Worm (Caenorhabditis elegans): ENCODE measurements around the gene F40G9.19.

F40G9.19 gene

DNA sequence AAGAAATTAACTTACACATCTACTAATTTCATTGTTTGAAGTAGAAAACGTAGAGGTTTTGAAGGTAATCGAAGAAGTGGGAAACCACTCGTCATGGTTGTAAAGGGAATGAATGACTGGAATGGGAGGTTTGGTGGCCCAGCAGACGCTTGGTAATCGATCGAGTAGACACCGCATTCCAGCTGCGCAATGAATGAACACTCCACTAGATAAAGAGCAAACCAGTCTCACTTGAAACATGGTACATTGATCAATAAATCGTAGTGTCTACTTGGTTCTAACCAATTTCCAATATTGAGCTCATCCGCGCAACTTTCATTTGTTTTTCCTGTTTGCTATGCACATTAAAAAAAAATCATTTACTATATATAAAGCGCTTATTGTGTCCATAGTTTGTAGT is 27.2 kb upstream of the F40G9.19 start, which contains the start of gene fbxb-84:
Gene fbxb-84 (minus strand): TSS at position 101 of the 400 bp plus-strand sequence.
- no peak for TF ChIP-seq aha-1 (tag; optimal IDR thresholded peaks at IDR 0.05)
- TF ChIP-seq nhr-85 (tag) = no peak
- no peak for TF ChIP-seq nhr-84 (tag; optimal IDR thresholded peaks at IDR 0.05)
- no peak for TF ChIP-seq egl-13 (tag; optimal IDR thresholded peaks at IDR 0.05)
- no peak for TF ChIP-seq snpc-4 (tag; optimal IDR thresholded peaks at IDR 0.05)
- TF ChIP-seq dsc-1 (tag; optimal IDR thresholded peaks at IDR 0.05) = no peak
- TF ChIP-seq isw-1 (GFP tag; IDR thresholded peaks at IDR 0.05) = no peak
- no peak for TF ChIP-seq elt-3 (tag; optimal IDR thresholded peaks at IDR 0.05)
- no peak for TF ChIP-seq fkh-8 (tag; optimal IDR thresholded peaks at IDR 0.05)
- TF ChIP-seq nhr-77 (tag; optimal IDR thresholded peaks at IDR 0.05) = no peak
- no peak for TF ChIP-seq xbp-1 (tag; optimal IDR thresholded peaks at IDR 0.05)
- no peak for TF ChIP-seq fkh-4 (tag; optimal IDR thresholded peaks at IDR 0.05; ENCODE audit: borderline replicate concordance)
- TF ChIP-seq ceh-90 (tag; optimal IDR thresholded peaks at IDR 0.05) = no peak
- TF ChIP-seq fkh-10 (GFP tag; optimal IDR thresholded peaks at IDR 0.05) = no peak
- TF ChIP-seq elt-2 (tag; optimal IDR thresholded peaks at IDR 0.05) = no peak

DNA sequence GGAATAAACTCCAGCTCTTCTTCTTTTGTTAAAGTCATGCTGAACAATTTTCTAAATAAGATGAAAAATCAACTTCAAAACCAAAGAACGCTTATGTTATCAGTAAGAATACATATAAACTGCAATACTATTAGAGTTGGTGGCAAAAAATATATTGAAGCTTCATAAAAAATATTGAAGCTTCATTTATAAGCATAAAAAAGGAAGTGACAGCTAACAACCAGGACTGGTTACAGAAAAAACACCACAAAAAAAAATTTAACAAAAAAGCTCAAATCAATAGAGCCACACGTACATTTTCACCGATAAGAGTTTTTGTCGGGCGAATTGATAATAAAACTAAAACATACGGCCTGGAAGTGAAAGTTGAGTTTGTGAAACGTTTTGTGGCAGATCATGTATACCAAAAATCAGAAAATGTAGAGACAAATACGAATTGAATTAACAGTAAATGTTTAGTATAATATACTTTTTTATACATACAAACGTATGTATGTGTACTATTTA is 26.0 kb upstream of the F40G9.19 start, which contains the start of gene sqst-5:
Gene sqst-5 (minus strand): TSS at position 51 of the 507 bp plus-strand sequence.
- TF ChIP-seq hlh-4 (tag; optimal IDR thresholded peaks at IDR 0.05) (no peak), elt-2 (tag; optimal IDR thresholded peaks at IDR 0.05) (peak; percentile 36)

DNA sequence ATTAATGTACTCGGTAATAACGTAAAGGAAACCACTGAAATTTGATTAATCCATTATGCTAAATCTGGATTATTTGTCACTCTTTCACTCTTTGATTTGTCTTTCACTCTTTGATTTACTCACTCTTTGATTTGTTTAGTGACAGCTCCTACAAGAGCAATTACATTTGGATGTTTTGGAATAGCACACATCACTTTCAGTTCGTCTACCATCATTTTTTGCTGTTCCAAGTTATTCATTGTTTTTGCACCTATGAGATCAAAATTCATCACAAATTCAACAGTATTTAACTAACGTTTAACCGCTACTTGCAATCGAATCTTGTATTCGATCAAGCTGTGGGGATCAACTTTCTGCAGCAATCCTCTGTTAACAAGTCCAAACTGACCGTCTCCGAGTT is 24.5 kb upstream of the F40G9.19 start:
- TF ChIP-seq efl-1 (optimal IDR thresholded peaks at IDR 0.05) (no peak), efl-1 (GFP tag; optimal IDR thresholded peaks at IDR 0.05 in 1 of 2) (peak in 1 of 2 experiments; percentile 69), ets-5 (GFP tag; IDR thresholded peaks at IDR 0.05) (no peak), nhr-77 (tag; optimal IDR thresholded peaks at IDR 0.05) (no peak), unc-62 (GFP tag; optimal IDR thresholded peaks at IDR 0.05) (no peak)

ce11 chrIII:151084-151483 is 22.5 kb upstream of the F40G9.19 start:
- TF ChIP-seq elt-3 (tag; optimal IDR thresholded peaks at IDR 0.05) = no peak
- no peak for TF ChIP-seq swsn-7 (tag; optimal IDR thresholded peaks at IDR 0.05)
- no peak for TF ChIP-seq nhr-20 (tag; optimal IDR thresholded peaks at IDR 0.05)
- no peak for TF ChIP-seq nhr-47 (tag; optimal IDR thresholded peaks at IDR 0.05)
- TF ChIP-seq ces-1 (GFP tag; optimal IDR thresholded peaks at IDR 0.05) = no peak
- no peak for TF ChIP-seq ama-1 (optimal IDR thresholded peaks at IDR 0.05)

- TF ChIP-seq mef-2 (tag; optimal IDR thresholded peaks at IDR 0.05) = no peak
- no peak for TF ChIP-seq xbp-1 (tag; optimal IDR thresholded peaks at IDR 0.05)
- TF ChIP-seq nhr-19 (GFP tag; conservative IDR thresholded peaks at IDR 0.05) = peak; percentile 12; the same call in 1 of the 2 replicates
- peak; percentile 67 to 100 (median 95) for TF ChIP-seq elt-3 (tag; optimal IDR thresholded peaks at IDR 0.05)
- TF ChIP-seq Y116A8C.19 (tag; optimal IDR thresholded peaks at IDR 0.05; ENCODE audit: borderline replicate concordance) = no peak
- no peak for TF ChIP-seq lin-14 (GFP tag; optimal IDR thresholded peaks at IDR 0.05)
- TF ChIP-seq jun-1 (tag; optimal IDR thresholded peaks at IDR 0.05) = peak; percentile 93
- peak in 1 of 2 experiments; percentile 62 for TF ChIP-seq lin-35 (GFP tag; optimal IDR thresholded peaks at IDR 0.05)
- TF ChIP-seq pag-3 (tag; optimal IDR thresholded peaks at IDR 0.05; ENCODE audit: borderline replicate concordance, insufficient read depth) = no peak
- TF ChIP-seq aly-2 (tag; optimal IDR thresholded peaks at IDR 0.05) = no peak
- TF ChIP-seq pqm-1 (tag; optimal IDR thresholded peaks at IDR 0.05) = peak; percentile 98
- TF ChIP-seq alr-1 (tag; optimal IDR thresholded peaks at IDR 0.05; ENCODE audit: borderline replicate concordance) = no peak
- no peak for TF ChIP-seq nhr-28 (tag; optimal IDR thresholded peaks at IDR 0.05)
- TF ChIP-seq efl-3 (GFP tag; optimal IDR thresholded peaks at IDR 0.05) = no peak
- no peak for TF ChIP-seq sup-37 (GFP tag; optimal IDR thresholded peaks at IDR 0.05)
- peak; percentile 61 for TF ChIP-seq nhr-90 (tag; optimal IDR thresholded peaks at IDR 0.05; ENCODE audit: poor library complexity)
- no peak for TF ChIP-seq nhr-76 (tag; optimal IDR thresholded peaks at IDR 0.05)
- no peak for TF ChIP-seq mep-1 (tag; optimal IDR thresholded peaks at IDR 0.05)
- no peak for TF ChIP-seq ama-1 (optimal IDR thresholded peaks at IDR 0.05)
- TF ChIP-seq nhr-84 (tag; optimal IDR thresholded peaks at IDR 0.05) = no peak
- no peak for TF ChIP-seq vab-15 (tag; optimal IDR thresholded peaks at IDR 0.05)
- no peak for TF ChIP-seq nhr-12 (tag; optimal IDR thresholded peaks at IDR 0.05)
- TF ChIP-seq ces-1 (GFP tag; optimal IDR thresholded peaks at IDR 0.05) = no peak
- TF ChIP-seq snpc-4 (tag; optimal IDR thresholded peaks at IDR 0.05) = no peak
- TF ChIP-seq nhr-47 (tag; optimal IDR thresholded peaks at IDR 0.05) = no peak
- TF ChIP-seq elt-2 (tag; optimal IDR thresholded peaks at IDR 0.05) = peak; percentile 100
- TF ChIP-seq irx-1 (tag; optimal IDR thresholded peaks at IDR 0.05) = no peak
- TF ChIP-seq nhr-85 (tag) = peak; percentile 52
- TF ChIP-seq pax-3 (tag; optimal IDR thresholded peaks at IDR 0.05) = peak; percentile 34
These were observed 19.4 kb upstream of the F40G9.19 start for ce11 chrIII:154168-154567.
